Fruit fly (Drosophila melanogaster) whole organism, embryonic: ENCODE measurements around the gene CG3587.

Source experiments
- CG10321 ChIP-seq: fragments of 200-800 bp; sonication (Bioruptor generic); IDR thresholded peaks from 2 replicates; pipeline ENCODE4 v1.3.6; 2022; ENCODE audit warnings: missing biosample characterization, missing genetic modification characterization
- CG10979 ChIP-seq: fragments of 200-800 bp; sonication (Bioruptor generic); optimal IDR thresholded peaks from 2 replicates; lab custom pipeline; 2018; ENCODE audit warnings: missing biosample characterization, mild to moderate bottlenecking, missing genetic modification characterization, moderate library complexity
- CG11085 ChIP-seq: fragments of 200-800 bp; sonication (Bioruptor generic); IDR thresholded peaks from 2 replicates; pipeline ENCODE4 v1.3.6; 2022; ENCODE audit warnings: missing biosample characterization, missing genetic modification characterization
- CG11247 ChIP-seq: fragments of 200-800 bp; sonication (Bioruptor generic); IDR thresholded peaks from 2 replicates; pipeline ENCODE4 v1.3.6; 2022; ENCODE audit warnings: missing biosample characterization, missing genetic modification characterization
- CG13123 ChIP-seq: fragments of 200-800 bp; sonication (Bioruptor generic); optimal IDR thresholded peaks from 2 replicates; lab custom pipeline; 2016; ENCODE audit warnings: missing biosample characterization, missing genetic modification characterization
- CG13624 ChIP-seq: fragments of 200-800 bp; sonication (Bioruptor generic); optimal IDR thresholded peaks from 2 replicates; lab custom pipeline; 2016; ENCODE audit warnings: missing biosample characterization, missing genetic modification characterization
- CG16779 ChIP-seq: fragments of 200-800 bp; sonication (Bioruptor generic); IDR thresholded peaks from 2 replicates; pipeline ENCODE4 v1.3.6; 2022; ENCODE audit warnings: missing biosample characterization, missing genetic modification characterization
- CG17361 ChIP-seq: fragments of 200-800 bp; sonication (Bioruptor generic); IDR thresholded peaks from 3 replicates; pipeline ENCODE4 v1.3.6; 2022; ENCODE audit warnings: missing biosample characterization, missing genetic modification characterization
- CG17385 ChIP-seq: fragments of 200-800 bp; sonication (Bioruptor generic); optimal IDR thresholded peaks from 3 replicates; lab custom pipeline; 2018; ENCODE audit warnings: missing biosample characterization, mild to moderate bottlenecking, missing genetic modification characterization
- CG2199 ChIP-seq: fragments of 200-800 bp; sonication (Bioruptor generic); IDR thresholded peaks from 3 replicates; pipeline ENCODE4 v1.3.6; 2022; ENCODE audit warnings: missing biosample characterization, missing genetic modification characterization
- CG2202 ChIP-seq: fragments of 200-800 bp; sonication (Bioruptor generic); optimal IDR thresholded peaks from 2 replicates; lab custom pipeline; 2018; ENCODE audit warnings: missing biosample characterization, mild to moderate bottlenecking, missing genetic modification characterization
- CG2889 ChIP-seq: fragments of 200-800 bp; sonication (Bioruptor generic); IDR thresholded peaks from 3 replicates; pipeline ENCODE4 v1.3.6; 2022; ENCODE audit warnings: missing biosample characterization, missing genetic modification characterization
- CG3407 ChIP-seq: fragments of 200-800 bp; sonication (Bioruptor generic); optimal IDR thresholded peaks from 2 replicates; lab custom pipeline; 2018; ENCODE audit warnings: missing biosample characterization, mild to moderate bottlenecking, missing genetic modification characterization
- CG4707 ChIP-seq: fragments of 200-800 bp; sonication (Bioruptor generic); optimal IDR thresholded peaks from 2 replicates; lab custom pipeline; 2018; ENCODE audit warnings: missing biosample characterization, mild to moderate bottlenecking, missing genetic modification characterization, moderate library complexity
- CG7271 ChIP-seq: fragments of 200-800 bp; sonication (Bioruptor generic); optimal IDR thresholded peaks from 2 replicates; lab custom pipeline; 2018; ENCODE audit warnings: missing biosample characterization, mild to moderate bottlenecking, missing genetic modification characterization, moderate library complexity
- CG7357 ChIP-seq: fragments of 200-800 bp; sonication (Bioruptor generic); IDR thresholded peaks from 3 replicates; pipeline ENCODE4 v1.3.6; 2022; ENCODE audit warnings: missing biosample characterization, missing genetic modification characterization
- E2f2 ChIP-seq: fragments of 200-800 bp; sonication (Bioruptor generic); IDR thresholded peaks from 2 replicates; pipeline ENCODE4 v1.3.6; 2022; ENCODE audit warnings: missing biosample characterization, missing genetic modification characterization
- MESR4 ChIP-seq: fragments of 200-800 bp; sonication (Bioruptor generic); optimal IDR thresholded peaks from 2 replicates; lab custom pipeline; 2018; ENCODE audit warnings: missing biosample characterization, mild to moderate bottlenecking, missing genetic modification characterization, moderate library complexity
- Oli ChIP-seq: fragments of 200-800 bp; sonication (Bioruptor generic); optimal IDR thresholded peaks from 2 replicates; lab custom pipeline; 2018; ENCODE audit warnings: missing biosample characterization, mild to moderate bottlenecking, missing genetic modification characterization, moderate library complexity
- Sry-β ChIP-seq: fragments of 200-800 bp; sonication (Bioruptor generic); optimal IDR thresholded peaks from 2 replicates; lab custom pipeline; 2018; ENCODE audit warnings: missing biosample characterization, mild to moderate bottlenecking, missing genetic modification characterization, moderate library complexity
- Trl ChIP-seq, 3 experiments: fragments of >200 bp in 2 of 3; fragments of 200-800 bp in 1 of 3; sonication (Bioruptor generic) in 1 of 3; optimal IDR thresholded peaks; 2 replicates in 1 of 3; 3 replicates in 2 of 3; lab custom pipeline; 2016 to 2017; ENCODE audit warnings: missing biosample characterization in 1 of 3, missing genetic modification characterization in 1 of 3
- Xbp1 ChIP-seq: fragments of 200-800 bp; sonication (Bioruptor generic); optimal IDR thresholded peaks from 3 replicates; lab custom pipeline; 2016; ENCODE audit warnings: missing biosample characterization, mild to moderate bottlenecking, missing genetic modification characterization
- abd-A ChIP-seq: fragments of 200-800 bp; sonication (Bioruptor generic); optimal IDR thresholded peaks from 3 replicates; lab custom pipeline; 2019; ENCODE audit warnings: missing biosample characterization, mild to moderate bottlenecking, missing genetic modification characterization, moderate library complexity
- amos ChIP-seq: fragments of 200-800 bp; sonication (Bioruptor generic); IDR thresholded peaks from 2 replicates; pipeline ENCODE4 v1.3.6; 2022; ENCODE audit warnings: missing biosample characterization, missing genetic modification characterization; ENCODE audit not compliant: partially characterized antibody
- ase ChIP-seq: fragments of 200-800 bp; sonication (Bioruptor generic); IDR thresholded peaks from 3 replicates; pipeline ENCODE4 v1.3.6; 2022; ENCODE audit warnings: missing biosample characterization, missing genetic modification characterization
- chm ChIP-seq: fragments of 200-800 bp; sonication (Bioruptor generic); IDR thresholded peaks from 2 replicates; pipeline ENCODE4 v1.3.6; 2022; ENCODE audit warnings: missing biosample characterization, missing genetic modification characterization
- crol ChIP-seq: fragments of 200-800 bp; sonication (Bioruptor generic); IDR thresholded peaks from 2 replicates; pipeline ENCODE4 v1.3.6; 2022; ENCODE audit warnings: missing biosample characterization, missing genetic modification characterization
- dati ChIP-seq: fragments of 200-800 bp; sonication (Bioruptor generic); IDR thresholded peaks from 2 replicates; pipeline ENCODE4 v1.3.6; 2022; ENCODE audit warnings: missing biosample characterization, missing genetic modification characterization
- eve ChIP-seq, 2 experiments: fragments of >200 bp; optimal IDR thresholded peaks; 2 replicates each; lab custom pipeline; 2017; ENCODE audit warnings: missing biosample characterization in 2 of 2, missing genetic modification characterization in 2 of 2
- fd102C ChIP-seq: fragments of 200-800 bp; sonication (Bioruptor generic); optimal IDR thresholded peaks from 2 replicates; lab custom pipeline; 2018; ENCODE audit warnings: missing biosample characterization, mild to moderate bottlenecking, missing genetic modification characterization, moderate library complexity
- fd64A ChIP-seq: fragments of 200-800 bp; sonication (Bioruptor generic); optimal IDR thresholded peaks from 3 replicates; lab custom pipeline; 2018; ENCODE audit warnings: missing biosample characterization, mild to moderate bottlenecking, missing genetic modification characterization
- gfzf ChIP-seq: fragments of 200-800 bp; sonication (Bioruptor generic); optimal IDR thresholded peaks from 2 replicates; lab custom pipeline; 2016; ENCODE audit warnings: missing biosample characterization, mild to moderate bottlenecking, missing genetic modification characterization, moderate library complexity
- her ChIP-seq: fragments of 200-800 bp; sonication (Bioruptor generic); optimal IDR thresholded peaks from 2 replicates; lab custom pipeline; 2016; ENCODE audit warnings: missing biosample characterization, missing genetic modification characterization
- hkb ChIP-seq, 2 experiments: fragments of 200-800 bp in 1 of 2; fragments of >200 bp in 1 of 2; sonication (Bioruptor generic) in 1 of 2; IDR thresholded peaks in 1 of 2; optimal IDR thresholded peaks in 1 of 2; 2 replicates each; pipeline versions ENCODE4 v1.3.6 to Lab custom; 2017 to 2022; ENCODE audit warnings: missing biosample characterization in 1 of 2, missing genetic modification characterization in 1 of 2
- kay ChIP-seq: fragments of 200-800 bp; sonication (Bioruptor generic); optimal IDR thresholded peaks from 2 replicates; lab custom pipeline; 2016; ENCODE audit warnings: missing biosample characterization, missing genetic modification characterization
- klu ChIP-seq: fragments of 200-800 bp; sonication (Bioruptor generic); IDR thresholded peaks from 2 replicates; pipeline ENCODE4 v1.3.6; 2022; ENCODE audit warnings: missing biosample characterization, missing genetic modification characterization
- lilli ChIP-seq: fragments of 200-800 bp; sonication (Bioruptor generic); optimal IDR thresholded peaks from 3 replicates; lab custom pipeline; 2016; ENCODE audit warnings: missing biosample characterization, missing genetic modification characterization
- nerfin-2 ChIP-seq: fragments of 200-800 bp; sonication (Bioruptor generic); IDR thresholded peaks from 2 replicates; pipeline ENCODE4 v1.3.6; 2022; ENCODE audit warnings: missing biosample characterization, missing genetic modification characterization; ENCODE audit not compliant: partially characterized antibody
- p53 ChIP-seq: fragments of 200-800 bp; sonication (Bioruptor generic); optimal IDR thresholded peaks from 2 replicates; lab custom pipeline; 2016; ENCODE audit warnings: missing biosample characterization, missing genetic modification characterization
- pzg ChIP-seq: fragments of 200-800 bp; sonication (Bioruptor generic); optimal IDR thresholded peaks from 3 replicates; lab custom pipeline; 2018; ENCODE audit warnings: missing biosample characterization, mild to moderate bottlenecking, missing genetic modification characterization, moderate library complexity
- rib ChIP-seq: fragments of 200-800 bp; sonication (Bioruptor generic); IDR thresholded peaks from 2 replicates; pipeline ENCODE4 v1.3.6; 2022; ENCODE audit warnings: missing biosample characterization, missing genetic modification characterization
- run ChIP-seq: fragments of 200-800 bp; sonication (Bioruptor generic); optimal IDR thresholded peaks from 3 replicates; lab custom pipeline; 2018; ENCODE audit warnings: missing biosample characterization, mild to moderate bottlenecking, missing genetic modification characterization
- so ChIP-seq: fragments of 200-800 bp; sonication (Bioruptor generic); IDR thresholded peaks from 3 replicates; pipeline ENCODE4 v1.3.6; 2022; ENCODE audit warnings: missing biosample characterization, missing genetic modification characterization
- stc ChIP-seq: fragments of 200-800 bp; sonication (Bioruptor generic); IDR thresholded peaks from 2 replicates; pipeline ENCODE4 v1.3.6; 2022; ENCODE audit warnings: missing biosample characterization, missing genetic modification characterization
- trem ChIP-seq: fragments of 200-800 bp; optimal IDR thresholded peaks from 3 replicates; lab custom pipeline; 2019; ENCODE audit warnings: missing biosample characterization, mild to moderate bottlenecking, missing genetic modification characterization, moderate library complexity
- tx ChIP-seq: fragments of 200-800 bp; sonication (Bioruptor generic); optimal IDR thresholded peaks from 2 replicates; lab custom pipeline; 2016; ENCODE audit warnings: missing biosample characterization, missing genetic modification characterization
- vfl ChIP-seq: fragments of 200-800 bp; sonication (Bioruptor generic); optimal IDR thresholded peaks from 2 replicates; lab custom pipeline; 2016; ENCODE audit warnings: missing biosample characterization, missing genetic modification characterization
- vnd ChIP-seq: fragments of 200-800 bp; sonication (Bioruptor generic); IDR thresholded peaks from 3 replicates; pipeline ENCODE4 v1.3.6; 2022; ENCODE audit warnings: missing biosample characterization, missing genetic modification characterization; ENCODE audit not compliant: partially characterized antibody

The CG3587 gene

dm6 chrX:1927473-1928306 is 12.4 kb upstream of the CG3587 start, which contains the start of gene CG11596 (continued):
- TF ChIP-seq CG7357 (GFP tag; lab: Robert Waterston, UW) (no peak), vfl (no peak), CG17361 (GFP tag; lab: Robert Waterston, UW) (0 out of 3 replicates have a peak, but pooled peaks have one; percentile 28), kay (no peak), fd102C (GFP tag; lab: Kevin White, UChicago) (no peak), trem (peak; percentile 46), CG11085 (GFP tag; lab: Robert Waterston, UW) (no peak), p53 (GFP tag; lab: Kevin White, UChicago) (peak; percentile 84), dati (GFP tag; lab: Robert Waterston, UW) (no peak), vnd (GFP tag; lab: Robert Waterston, UW) (no peak), CG2199 (no peak), pzg (GFP tag; lab: Kevin White, UChicago) (peak; percentile 65), CG11247 (no peak), stc (GFP tag; lab: Robert Waterston, UW) (no peak), hkb (optimal IDR thresholded peaks at IDR 0.05; lab: Kevin White, UChicago) (no peak), hkb (GFP tag; IDR thresholded peaks at IDR 0.05; lab: Robert Waterston, UW) (0 out of 2 replicates have a peak, but pooled peaks have one; percentile 26), CG3407 (GFP tag; lab: Kevin White, UChicago) (no peak), CG13624 (GFP tag; lab: Kevin White, UChicago) (no peak), gfzf (GFP tag; lab: Kevin White, UChicago) (peak; percentile 82), lilli (GFP tag; lab: Kevin White, UChicago) (peak; percentile 4), CG10321 (GFP tag; lab: Robert Waterston, UW) (no peak), MESR4 (GFP tag; lab: Kevin White, UChicago) (peak; percentile 50), chm (GFP tag; lab: Robert Waterston, UW) (0 out of 2 replicates have a peak, but pooled peaks have one; percentile 24), CG2889 (GFP tag; lab: Robert Waterston, UW) (no peak), CG10979 (tag; lab: Kevin White, UChicago) (no peak), eve (GFP tag; optimal IDR thresholded peaks at IDR 0.05; lab: Kevin White, UChicago) (no peak), Xbp1 (GFP tag; lab: Kevin White, UChicago) (no peak), her (GFP tag; lab: Kevin White, UChicago) (peak; percentile 99), CG2202 (tag; lab: Kevin White, UChicago) (no peak), nerfin-2 (GFP tag; lab: Robert Waterston, UW) (no peak), tx (GFP tag; lab: Kevin White, UChicago) (no peak), E2f2 (GFP tag; lab: Robert Waterston, UW) (peak; percentile 91), fd64A (GFP tag; lab: Kevin White, UChicago) (no peak), klu (GFP tag; lab: Robert Waterston, UW) (no peak), CG4707 (GFP tag; lab: Kevin White, UChicago) (no peak), Oli (no peak), Trl (optimal IDR thresholded peaks at IDR 0.05; lab: Kevin White, UChicago) (no peak), Trl (GFP tag; optimal IDR thresholded peaks at IDR 0.05; lab: Kevin White, UChicago) (no peak), so (GFP tag; lab: Robert Waterston, UW) (0 out of 3 replicates have a peak, but pooled peaks have one; percentile 47), amos (GFP tag; lab: Robert Waterston, UW) (peak; percentile 34; the same call in 1 of the 2 replicates), Sry-β (GFP tag; lab: Kevin White, UChicago) (peak; percentile 93), CG16779 (GFP tag; lab: Robert Waterston, UW) (no peak), CG7271 (tag; lab: Kevin White, UChicago) (peak; percentile 1), run (tag; lab: Kevin White, UChicago) (no peak), ase (GFP tag; lab: Robert Waterston, UW) (no peak), CG13123 (GFP tag; lab: Kevin White, UChicago) (no peak), crol (GFP tag; lab: Robert Waterston, UW) (peak; percentile 73), rib (GFP tag; lab: Robert Waterston, UW) (no peak), CG17385 (no peak), abd-A (tag; lab: Kevin White, UChicago) (no peak)
